Fruit fly (Drosophila melanogaster): ENCODE data around the gene CG3061.
A peak's percentile ranks its signal among the peaks of the same experiment; 100 is the strongest.

CG3061 gene

DNA sequence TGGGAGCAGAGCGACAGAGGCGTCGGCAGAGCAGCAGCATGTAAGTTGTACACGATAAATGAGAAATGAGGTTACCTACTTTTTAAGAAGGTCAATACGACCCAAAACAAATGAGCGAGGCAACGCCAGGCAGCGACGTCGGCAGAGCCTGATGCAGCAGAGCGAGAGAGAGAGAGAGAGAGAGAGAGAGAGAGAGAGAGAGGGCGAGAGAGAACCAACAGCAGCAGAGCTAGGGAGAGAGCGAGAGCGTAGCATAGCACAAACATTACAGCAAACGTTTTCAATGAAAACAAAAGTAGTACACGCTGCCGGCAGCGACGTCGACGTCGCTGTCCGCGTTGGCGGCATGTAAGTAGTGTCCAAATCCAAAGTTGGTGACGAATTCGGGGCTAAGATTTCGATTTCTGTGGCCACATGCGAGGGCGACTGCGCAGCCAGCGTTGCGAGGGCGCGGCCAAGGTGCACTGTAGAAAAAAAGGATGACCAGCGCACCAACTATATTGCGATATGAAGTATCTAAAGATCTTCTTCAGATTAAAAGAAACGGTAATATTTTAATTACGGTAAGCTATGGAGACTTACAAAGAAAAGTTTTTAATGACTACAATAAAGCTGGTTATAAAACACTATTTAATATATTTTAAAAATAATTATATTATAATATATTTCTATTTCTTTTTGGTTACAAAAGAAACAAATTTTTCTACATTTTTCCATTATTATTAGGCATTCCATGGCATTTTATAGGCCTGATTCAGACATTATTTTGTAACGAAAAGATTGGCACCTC, 14.3 kb upstream of the CG3061 start:
- no peak for TF ChIP-seq CG8478 (optimal IDR thresholded peaks at IDR 0.05)
- TF ChIP-seq CTCF (optimal IDR thresholded peaks at IDR 0.05): peak; percentile 26 to 48

DNA sequence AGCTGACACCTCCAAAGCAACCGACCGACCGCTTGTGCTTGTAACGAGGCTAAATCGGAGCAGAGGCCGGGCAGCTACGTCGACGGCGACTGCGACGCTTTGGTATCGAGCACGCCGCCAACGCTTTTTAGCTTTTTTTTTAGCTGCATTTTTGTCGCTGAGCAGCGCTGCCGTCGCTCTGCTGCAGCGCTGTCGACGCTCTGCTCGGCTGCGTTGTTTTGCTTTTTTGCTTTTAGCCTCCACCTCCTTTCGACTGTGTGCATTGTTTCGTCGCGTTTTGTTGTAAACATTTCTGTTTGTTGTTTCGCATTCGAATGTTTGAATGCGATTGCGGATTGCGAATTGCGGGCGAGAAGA, 13.8 kb upstream of the CG3061 start:
- no peak for TF ChIP-seq CG8478 (optimal IDR thresholded peaks at IDR 0.05)

DNA sequence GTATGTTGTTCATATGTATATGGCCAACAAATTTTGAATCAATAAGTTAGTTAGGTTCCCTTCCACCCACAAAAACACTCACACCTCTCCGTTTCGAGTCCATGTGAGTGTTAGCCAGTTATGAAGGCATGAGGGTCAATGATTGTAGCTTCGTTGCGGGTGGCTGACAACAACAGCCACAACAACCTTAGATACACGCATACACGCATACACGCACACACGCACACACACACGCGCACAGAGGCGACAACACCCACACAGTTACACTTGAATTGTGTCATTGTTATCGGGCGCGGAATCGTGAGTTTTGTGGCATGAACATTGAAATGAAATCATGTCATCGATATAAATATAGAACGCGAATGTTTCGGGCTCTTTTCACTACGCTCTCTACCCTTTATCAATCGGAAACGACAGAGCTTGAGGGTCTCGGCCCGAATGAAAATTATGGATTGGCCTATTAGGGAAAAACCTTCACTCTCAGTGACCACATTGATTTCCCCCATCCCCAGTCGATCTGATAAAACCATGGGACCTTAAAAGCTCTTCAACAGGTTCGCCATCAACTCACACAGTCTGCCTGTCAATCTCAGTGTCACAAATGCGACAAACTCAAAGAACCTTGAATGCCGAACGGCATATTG, 12.6 kb upstream of the CG3061 start:
- TF ChIP-seq CG8478 (optimal IDR thresholded peaks at IDR 0.05): no peak
- no peak for TF ChIP-seq CTCF (optimal IDR thresholded peaks at IDR 0.05)

DNA sequence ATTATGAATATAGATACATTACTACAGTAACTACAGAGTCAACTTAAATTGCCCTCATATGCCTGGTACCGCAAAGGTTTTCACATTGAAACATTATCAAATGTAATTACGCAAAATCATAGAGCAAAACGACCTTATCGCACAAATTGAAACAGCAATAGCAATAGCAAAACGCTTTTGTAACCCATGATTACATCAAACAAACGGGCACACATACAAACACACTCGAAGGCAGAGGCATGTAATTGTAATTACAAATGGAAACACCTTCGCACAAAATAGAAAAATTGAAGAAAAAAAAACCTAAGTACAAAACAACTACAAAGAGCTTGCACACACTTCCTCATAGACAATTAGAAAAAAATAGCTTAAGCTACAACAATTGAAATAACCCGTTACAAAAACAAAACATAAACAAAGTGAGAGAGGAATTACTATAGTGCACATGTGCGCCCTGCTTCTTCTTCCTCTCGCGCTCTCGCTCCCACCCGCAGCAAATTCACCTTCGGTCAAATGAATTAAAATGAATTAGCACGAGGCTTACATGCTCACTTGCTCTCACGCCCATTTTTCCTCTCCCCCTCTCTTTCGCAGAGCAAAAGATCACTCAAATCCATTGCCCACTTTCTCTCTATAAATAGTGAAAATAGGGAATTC, 11.7 kb upstream of the CG3061 start:
- TF ChIP-seq CG8478 (optimal IDR thresholded peaks at IDR 0.05) (no peak), CTCF (optimal IDR thresholded peaks at IDR 0.05) (no peak)

DNA sequence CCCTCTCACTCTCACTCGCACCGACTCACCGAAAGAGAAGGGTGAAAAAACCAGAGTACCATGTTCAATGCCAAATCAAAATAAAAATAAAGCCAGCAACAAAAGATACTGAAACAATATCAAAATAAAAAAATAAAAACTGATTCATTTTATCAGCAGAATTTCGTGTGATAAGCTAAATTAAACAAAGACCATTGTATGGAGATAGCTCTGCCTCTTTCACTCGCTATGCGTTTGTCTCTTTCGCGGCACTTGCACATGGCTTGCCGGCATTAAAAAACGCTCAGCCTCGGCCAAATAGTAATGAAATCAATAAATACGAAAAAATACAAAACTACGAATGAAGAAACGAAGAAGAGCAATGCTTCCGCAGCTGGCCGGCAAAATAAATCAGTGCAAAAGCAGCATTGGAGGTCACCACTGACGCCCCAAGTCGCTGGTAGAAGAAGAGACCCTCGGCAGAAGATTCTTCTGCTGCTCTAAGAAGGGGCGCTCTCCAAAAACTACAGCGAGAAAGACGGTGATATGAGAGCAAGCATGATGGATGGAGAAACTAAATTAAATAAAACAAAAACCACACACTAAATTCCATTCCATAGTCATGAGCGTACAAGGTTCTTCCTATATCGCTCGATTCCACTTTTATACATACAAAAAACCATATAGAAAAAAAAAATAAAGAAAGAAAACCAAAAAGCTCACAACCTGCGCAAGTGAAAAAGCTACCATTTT, 7.8 kb upstream of the CG3061 start:
- TF ChIP-seq CTCF (optimal IDR thresholded peaks at IDR 0.05) (no peak), CG8478 (optimal IDR thresholded peaks at IDR 0.05) (no peak)

DNA sequence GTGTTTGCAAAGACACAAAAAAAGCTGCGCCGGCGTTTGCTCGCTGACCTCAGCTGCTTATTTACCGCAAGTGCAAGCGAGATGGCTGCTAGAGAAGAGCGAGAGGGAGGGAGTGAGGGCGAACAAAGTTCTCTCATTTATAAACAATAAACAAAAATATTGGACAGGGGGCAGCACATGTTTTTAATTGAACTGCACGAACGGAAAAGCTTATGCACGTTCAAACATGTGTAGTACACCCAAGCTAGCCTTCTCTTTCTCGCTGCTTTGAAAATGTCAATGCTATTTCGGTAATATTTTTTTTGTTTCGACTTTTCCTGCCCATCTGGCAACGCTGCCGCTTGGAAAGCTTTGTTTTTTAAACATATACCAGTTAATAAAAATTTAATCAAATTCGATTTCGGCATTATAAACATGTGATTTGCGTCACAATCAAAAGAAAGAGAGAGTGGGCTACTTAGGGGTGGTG, 7.2 kb upstream of the CG3061 start:
- no peak for TF ChIP-seq CG8478 (optimal IDR thresholded peaks at IDR 0.05)
- no peak for TF ChIP-seq CTCF (optimal IDR thresholded peaks at IDR 0.05)

DNA sequence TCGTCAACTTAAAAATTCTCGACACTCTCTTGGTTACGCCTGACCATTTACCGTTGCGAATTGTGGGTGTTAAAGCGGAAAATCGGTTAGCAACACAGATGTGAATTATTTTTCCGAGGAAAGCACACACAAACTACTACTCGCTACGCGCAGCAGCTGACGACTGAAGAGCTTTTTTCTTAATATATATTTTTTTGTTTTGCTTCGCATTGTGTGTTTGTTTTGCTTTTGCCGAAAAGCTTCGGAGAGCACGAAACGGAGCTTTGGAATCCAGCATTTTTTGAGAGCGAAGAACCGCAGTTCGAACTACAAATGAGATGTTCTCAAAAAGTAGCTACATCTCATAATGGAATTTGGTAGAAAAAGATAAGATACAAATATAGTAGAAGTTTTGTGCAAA, 6.4 kb upstream of the CG3061 start:
- TF ChIP-seq CTCF (optimal IDR thresholded peaks at IDR 0.05) (no peak), CG8478 (optimal IDR thresholded peaks at IDR 0.05) (no peak)

DNA sequence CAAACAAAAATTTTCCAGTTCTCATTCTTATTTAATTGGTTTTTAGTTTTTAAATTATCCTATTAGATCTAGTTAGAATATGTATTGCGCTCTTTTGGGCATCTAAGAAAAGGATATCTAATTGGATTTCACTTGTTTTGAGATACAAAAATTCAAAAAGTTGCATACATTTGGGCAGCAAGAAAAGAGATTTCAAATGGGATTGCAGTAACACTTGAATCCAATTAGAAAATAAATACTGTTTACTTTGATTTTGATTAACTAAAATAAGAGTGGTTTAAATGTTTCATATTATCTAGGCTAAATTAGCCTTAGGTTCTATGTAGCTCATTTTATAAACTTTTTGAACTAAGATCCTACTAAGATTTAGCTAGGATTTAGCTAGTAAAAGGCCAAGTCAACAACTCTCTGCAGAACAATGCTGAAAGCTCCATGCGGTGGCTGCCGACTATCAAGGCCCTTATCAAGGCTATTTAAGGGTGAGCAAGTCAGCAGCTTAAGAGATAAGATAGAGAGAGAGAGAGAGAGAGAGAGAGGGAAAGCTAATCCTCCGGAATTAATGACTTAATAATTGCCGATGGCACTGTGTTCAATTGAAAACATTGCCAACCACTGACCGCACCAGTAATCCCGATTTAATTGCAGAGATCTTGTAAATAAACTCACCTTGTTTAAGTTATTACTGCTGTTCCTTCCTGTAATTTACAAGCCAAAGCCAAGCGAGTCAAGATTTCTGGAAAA, 5.8 kb upstream of the CG3061 start:
- TF ChIP-seq CG8478 (optimal IDR thresholded peaks at IDR 0.05) (no peak), CTCF (optimal IDR thresholded peaks at IDR 0.05) (no peak)

DNA sequence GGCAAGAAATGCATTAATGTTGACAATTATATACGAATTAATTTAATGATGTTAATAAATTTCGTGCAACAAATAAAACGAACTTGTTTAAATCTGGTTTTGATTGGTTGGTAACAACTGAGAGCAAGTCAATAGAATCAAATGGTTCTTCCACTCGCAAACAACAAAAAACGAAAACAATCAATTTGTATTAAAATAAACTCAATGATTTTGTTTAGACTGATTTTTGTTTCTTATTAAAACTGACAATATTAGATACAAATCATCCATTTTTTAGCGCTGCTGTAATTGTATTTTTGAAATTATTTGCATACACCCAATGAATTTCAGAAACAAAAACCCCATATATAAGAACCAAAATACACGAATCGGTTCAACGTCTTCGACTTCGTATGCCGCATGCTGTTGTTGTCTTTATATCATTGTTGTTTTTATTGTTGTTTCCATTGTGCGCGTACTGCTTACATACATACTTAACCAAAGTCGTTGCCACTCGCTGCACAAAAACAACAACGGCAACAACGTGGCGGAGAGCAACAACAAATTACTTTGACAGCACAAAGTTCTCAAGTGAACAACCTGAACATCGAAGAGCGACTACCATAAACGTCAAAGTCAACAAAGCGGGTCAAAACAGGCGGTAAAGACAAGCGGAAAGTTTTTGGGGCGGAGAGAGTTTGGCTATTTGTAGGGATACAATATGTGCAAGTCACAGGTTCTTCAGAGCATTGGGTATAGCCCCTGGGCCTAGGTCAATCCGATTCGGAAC, 5.0 kb upstream of the CG3061 start:
- TF ChIP-seq CTCF (optimal IDR thresholded peaks at IDR 0.05) (no peak), CG8478 (optimal IDR thresholded peaks at IDR 0.05) (no peak)

DNA sequence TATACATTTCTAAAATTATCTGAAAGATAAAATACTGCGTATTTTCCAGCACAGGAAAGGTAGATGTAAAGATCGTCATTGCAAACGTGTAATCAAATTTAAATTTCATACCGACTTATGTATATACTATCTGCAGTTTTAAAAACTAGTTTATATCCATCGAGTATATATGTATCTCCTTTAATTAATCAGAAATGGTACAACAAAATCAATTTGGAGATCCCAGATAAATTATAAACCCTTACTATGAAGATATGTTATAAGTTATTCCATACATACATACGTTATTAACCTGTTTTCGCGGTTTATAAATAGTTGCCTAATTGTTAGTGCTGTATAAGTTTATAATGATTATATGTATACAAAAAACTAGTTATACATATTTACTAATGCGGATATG, 4.0 kb upstream of the CG3061 start:
- no peak for TF ChIP-seq CG8478 (optimal IDR thresholded peaks at IDR 0.05)
- no peak for TF ChIP-seq CTCF (optimal IDR thresholded peaks at IDR 0.05)

DNA sequence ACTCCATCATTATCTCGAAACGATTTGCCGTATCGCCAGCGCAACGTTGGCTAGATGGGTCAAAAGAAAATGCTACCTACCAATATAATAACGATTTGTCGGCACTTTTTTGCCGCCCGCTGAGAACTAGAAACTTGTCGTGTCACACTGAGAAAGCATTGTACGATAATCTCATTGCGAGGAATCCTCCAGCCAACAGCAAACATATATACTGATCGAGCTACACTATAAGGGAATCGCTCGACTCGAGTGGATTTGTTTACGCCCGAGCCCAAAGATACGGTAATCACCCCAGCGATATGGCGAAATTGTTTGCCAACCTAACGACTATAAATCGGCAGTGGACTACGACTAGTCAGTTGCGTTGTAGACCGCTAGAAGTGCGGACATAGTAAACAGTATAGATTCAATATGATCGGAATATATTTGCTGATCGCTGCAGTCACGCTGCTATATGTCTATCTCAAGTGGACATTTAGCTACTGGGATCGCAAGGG, 3.2 kb upstream of the CG3061 start, which contains the start of gene Cyp6d5:
TSS of gene Cyp6d5 (plus strand) at position 356 of the 497 bp plus-strand sequence.
- TF ChIP-seq CTCF (optimal IDR thresholded peaks at IDR 0.05): no peak

DNA sequence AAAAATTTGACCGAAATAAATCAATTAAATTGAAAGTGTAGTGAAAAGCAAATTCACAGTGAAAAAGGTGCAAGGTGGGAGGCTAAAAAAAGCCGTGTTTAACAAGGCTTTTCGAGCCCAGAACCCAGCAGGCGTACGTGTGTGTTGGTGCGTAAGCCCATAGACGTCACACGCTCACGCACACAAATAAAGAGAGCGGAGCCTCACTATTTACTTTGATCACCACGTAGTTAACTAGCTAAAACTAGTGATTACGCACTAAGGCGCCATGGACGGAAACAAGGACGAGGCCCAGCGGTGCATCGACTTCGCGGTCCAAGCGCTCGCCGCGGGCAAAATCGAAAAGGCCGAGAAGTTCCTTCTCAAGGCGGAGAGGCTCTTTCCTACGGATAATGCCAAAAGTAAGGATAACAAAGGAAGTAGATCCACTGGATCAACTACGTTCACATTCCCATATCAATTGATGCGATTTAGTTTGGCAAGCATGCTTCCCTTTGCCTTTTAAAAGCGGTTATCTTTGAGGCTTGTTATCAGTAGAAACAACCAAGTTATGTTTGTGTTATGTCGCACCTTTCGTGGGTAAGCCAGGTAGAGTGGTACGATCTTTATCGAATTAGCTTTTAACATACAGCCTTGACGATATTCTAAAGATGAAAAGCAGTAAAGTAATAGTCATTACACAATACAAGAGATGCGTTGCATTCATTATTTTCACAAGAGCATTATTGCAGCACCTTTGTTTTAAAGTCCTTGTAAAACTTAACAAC, 434 bp downstream of the CG3061 start:
- TF ChIP-seq CTCF (optimal IDR thresholded peaks at IDR 0.05): no peak
- TF ChIP-seq CG8478 (optimal IDR thresholded peaks at IDR 0.05): no peak

DNA sequence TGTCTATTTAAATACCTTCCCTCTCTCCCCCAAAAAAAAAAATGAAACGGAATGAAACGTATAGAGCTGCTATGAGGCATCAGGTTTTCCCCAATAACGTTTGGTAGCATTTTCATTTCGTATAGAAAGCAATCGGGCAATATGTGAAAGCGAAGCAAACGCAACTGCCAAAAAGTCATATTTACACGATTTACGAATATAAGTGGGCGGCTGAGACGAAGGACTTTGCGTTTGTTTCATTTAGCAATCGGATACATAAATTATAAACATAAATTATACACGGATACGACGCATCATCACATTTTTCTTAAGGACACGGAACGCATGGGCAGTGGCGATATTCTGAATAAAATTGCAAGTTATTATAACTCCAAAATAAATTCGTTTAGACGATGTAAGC, 2.5 kb downstream of the CG3061 start:
- TF ChIP-seq CTCF (optimal IDR thresholded peaks at IDR 0.05) (no peak), CG8478 (optimal IDR thresholded peaks at IDR 0.05) (no peak)

All from S2 (cell line).